Worm (Caenorhabditis elegans): ENCODE measurements around the gene F41H10.3.

The F41H10.3 gene

ce11 chrIV:5369414-5369813 lies at the start of gene F41H10.3:
Gene F41H10.3, plus strand, starts transcription at chrIV:5369801.
- TF ChIP-seq irx-1 (tag; optimal IDR thresholded peaks at IDR 0.05): peak; percentile 2
- no peak for TF ChIP-seq pag-3 (tag; optimal IDR thresholded peaks at IDR 0.05; ENCODE audit: borderline replicate concordance, insufficient read depth)
- peak in 1 of 2 experiments; percentile 6 for TF ChIP-seq efl-1 (optimal IDR thresholded peaks at IDR 0.05)
- TF ChIP-seq efl-1 (GFP tag; optimal IDR thresholded peaks at IDR 0.05 in 1 of 2): peak; percentile 4 to 59

- TF ChIP-seq hlh-17 (GFP tag; optimal IDR thresholded peaks at IDR 0.05; ENCODE audit: borderline replicate concordance) (no peak), zag-1 (tag; optimal IDR thresholded peaks at IDR 0.05) (no peak), nhr-84 (tag; optimal IDR thresholded peaks at IDR 0.05) (no peak), egl-27 (tag; optimal IDR thresholded peaks at IDR 0.05) (no peak), unc-130 (tag; optimal IDR thresholded peaks at IDR 0.05) (no peak), snpc-4 (tag; optimal IDR thresholded peaks at IDR 0.05) (no peak), efl-3 (GFP tag; optimal IDR thresholded peaks at IDR 0.05) (no peak), rnt-1 (tag; optimal IDR thresholded peaks at IDR 0.05) (no peak), nhr-11 (tag; optimal IDR thresholded peaks at IDR 0.05) (no peak), fos-1 (tag; optimal IDR thresholded peaks at IDR 0.05) (no peak)
Measured at ce11 chrIV:5326144-5326543, 43.5 kb upstream of the F41H10.3 start, which contains the start of gene Y4C6B.4. Gene Y4C6B.4, plus strand, starts transcription at chrIV:5326444.

DNA sequence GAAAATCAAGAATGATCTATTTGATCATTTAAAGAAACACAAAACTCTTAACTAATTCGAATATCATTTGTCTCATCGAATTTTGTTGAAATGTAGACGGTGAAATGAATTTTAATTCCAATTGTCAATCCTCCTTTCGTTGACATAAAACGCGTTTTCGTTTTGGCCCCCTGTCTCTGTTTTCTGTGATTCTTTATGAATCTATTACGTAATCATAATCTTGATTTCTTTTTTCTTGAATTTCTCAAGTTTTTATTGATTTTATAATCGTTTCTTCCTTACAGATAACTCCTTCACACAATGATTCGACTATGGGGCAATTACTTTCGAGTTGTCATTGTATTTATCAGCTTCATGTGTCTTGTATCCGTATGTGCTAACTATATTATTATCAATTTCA lies 37.4 kb upstream of the F41H10.3 start, which contains the start of gene Y4C6B.3:
Gene Y4C6B.3 (plus strand): TSS at position 301 of the 400 bp plus-strand sequence.
- no peak for TF ChIP-seq sox-4 (tag; optimal IDR thresholded peaks at IDR 0.05)
- no peak for TF ChIP-seq fkh-10 (GFP tag; optimal IDR thresholded peaks at IDR 0.05)
- no peak for TF ChIP-seq nhr-19 (GFP tag; conservative IDR thresholded peaks at IDR 0.05)
- TF ChIP-seq lsy-2 (tag; optimal IDR thresholded peaks at IDR 0.05): no peak
- peak in 1 of 6 experiments; percentile 39 for TF ChIP-seq elt-3 (tag; optimal IDR thresholded peaks at IDR 0.05)
- TF ChIP-seq nhr-237 (tag; optimal IDR thresholded peaks at IDR 0.05): no peak
- no peak for TF ChIP-seq pag-3 (tag; optimal IDR thresholded peaks at IDR 0.05; ENCODE audit: borderline replicate concordance, insufficient read depth)

ce11 chrIV:5333484-5333883 lies 36.1 kb upstream of the F41H10.3 start:
- TF ChIP-seq blmp-1 (tag; optimal IDR thresholded peaks at IDR 0.05): peak; percentile 76
- no peak for TF ChIP-seq zip-4 (GFP tag; optimal IDR thresholded peaks at IDR 0.05)
- no peak for TF ChIP-seq hlh-17 (GFP tag; optimal IDR thresholded peaks at IDR 0.05; ENCODE audit: borderline replicate concordance)
- TF ChIP-seq elt-3 (tag; optimal IDR thresholded peaks at IDR 0.05): peak in 2 of 6 experiments; percentile 65 to 78
- TF ChIP-seq lsy-2 (tag; optimal IDR thresholded peaks at IDR 0.05): no peak
- peak in 1 of 2 experiments; percentile 38 for TF ChIP-seq lin-35 (GFP tag; optimal IDR thresholded peaks at IDR 0.05)
- TF ChIP-seq nhr-85 (tag): peak; percentile 55
- peak; percentile 8 for TF ChIP-seq nhr-20 (tag; optimal IDR thresholded peaks at IDR 0.05)

- TF ChIP-seq pag-3 (tag; optimal IDR thresholded peaks at IDR 0.05; ENCODE audit: borderline replicate concordance, insufficient read depth): no peak
- TF ChIP-seq snpc-4 (tag; optimal IDR thresholded peaks at IDR 0.05): peak; percentile 56
- no peak for TF ChIP-seq ceh-63 (GFP tag; optimal IDR thresholded peaks at IDR 0.05)
- TF ChIP-seq nhr-20 (tag; optimal IDR thresholded peaks at IDR 0.05): peak; percentile 60
- peak; percentile 23 for TF ChIP-seq blmp-1 (tag; optimal IDR thresholded peaks at IDR 0.05)
- peak; percentile 65 for TF ChIP-seq nhr-19 (GFP tag; conservative IDR thresholded peaks at IDR 0.05)
- TF ChIP-seq lsy-2 (tag; optimal IDR thresholded peaks at IDR 0.05): peak; percentile 26 to 74
- TF ChIP-seq rnt-1 (tag; optimal IDR thresholded peaks at IDR 0.05): no peak
- peak; percentile 9 to 52 (median 38) for TF ChIP-seq dpl-1 (GFP tag; optimal IDR thresholded peaks at IDR 0.05)
- no peak for TF ChIP-seq tlp-1 (tag; optimal IDR thresholded peaks at IDR 0.05)
- no peak for TF ChIP-seq hpl-2 (GFP tag; optimal IDR thresholded peaks at IDR 0.05)
- no peak for TF ChIP-seq ces-1 (GFP tag; optimal IDR thresholded peaks at IDR 0.05)
- no peak for TF ChIP-seq fkh-8 (tag; optimal IDR thresholded peaks at IDR 0.05)
- peak; percentile 13 for TF ChIP-seq vab-15 (tag; optimal IDR thresholded peaks at IDR 0.05)
- TF ChIP-seq nhr-90 (tag; optimal IDR thresholded peaks at IDR 0.05; ENCODE audit: poor library complexity): peak; percentile 70
- TF ChIP-seq mab-9 (GFP tag; IDR thresholded peaks at IDR 0.05): no peak
- peak; percentile 14 for TF ChIP-seq jun-1 (tag; optimal IDR thresholded peaks at IDR 0.05)
- TF ChIP-seq hlh-17 (GFP tag; optimal IDR thresholded peaks at IDR 0.05; ENCODE audit: borderline replicate concordance): no peak
- peak in 1 of 2 experiments; percentile 51 for TF ChIP-seq mdl-1 (tag; optimal IDR thresholded peaks at IDR 0.05)
- no peak for TF ChIP-seq efl-3 (GFP tag; optimal IDR thresholded peaks at IDR 0.05)
- peak; percentile 55 for TF ChIP-seq fkh-10 (GFP tag; optimal IDR thresholded peaks at IDR 0.05)
- no peak for TF ChIP-seq nhr-28 (tag; optimal IDR thresholded peaks at IDR 0.05)
- peak; percentile 64 for TF ChIP-seq C16A3.4 (tag; optimal IDR thresholded peaks at IDR 0.05)
- no peak for TF ChIP-seq sup-37 (GFP tag; optimal IDR thresholded peaks at IDR 0.05)
- TF ChIP-seq nhr-84 (tag; optimal IDR thresholded peaks at IDR 0.05): no peak
- no peak for TF ChIP-seq mef-2 (tag; optimal IDR thresholded peaks at IDR 0.05)
- no peak for TF ChIP-seq lin-15B (tag; optimal IDR thresholded peaks at IDR 0.05)
- peak; percentile 59 for TF ChIP-seq swsn-7 (tag; optimal IDR thresholded peaks at IDR 0.05)
- TF ChIP-seq sptf-1 (tag; optimal IDR thresholded peaks at IDR 0.05): no peak
Measured at ce11 chrIV:5334518-5334917, 35.1 kb upstream of the F41H10.3 start.
